Fruit fly (Drosophila melanogaster): Measurements from ENCODE around the gene Tlk.
A peak's percentile ranks its signal among the peaks of the same experiment; 100 is the strongest.

- no peak for TF ChIP-seq CG15710 (tag; optimal IDR thresholded peaks at IDR 0.05)
- no peak for TF ChIP-seq CG10348 (GFP tag; IDR thresholded peaks at IDR 0.05)
- peak; percentile 77 for TF ChIP-seq EcR (GFP tag; optimal IDR thresholded peaks at IDR 0.05)
- peak; percentile 10 for TF ChIP-seq CG8159 (tag; optimal IDR thresholded peaks at IDR 0.05)
- peak; percentile 52; the same call in 1 of the 3 replicates for TF ChIP-seq CG4496 (GFP tag; IDR thresholded peaks at IDR 0.05)
- TF ChIP-seq CG17806 (tag; optimal IDR thresholded peaks at IDR 0.05), result no peak
Observed at dm6 chrX:3718592-3719267, 1.1 kb upstream of the Tlk start.

All from whole organism, pupa.